Fruit fly (Drosophila melanogaster) whole organism, prepupa: Measurements from ENCODE around the gene CG5342.

Experiments used
- CG10631 ChIP-seq: fragments of 200-800 bp; sonication (Bioruptor generic); optimal IDR thresholded peaks from 2 replicates; lab custom pipeline; 2016; ENCODE audit warnings: missing biosample characterization, missing genetic modification characterization
- CG10669 ChIP-seq: fragments of 200-800 bp; sonication (Bioruptor generic); optimal IDR thresholded peaks from 3 replicates; lab custom pipeline; 2018; ENCODE audit warnings: missing biosample characterization, mild to moderate bottlenecking, missing genetic modification characterization, moderate library complexity
- CG11294 ChIP-seq: fragments of 200-800 bp; sonication (Bioruptor generic); IDR thresholded peaks from 2 replicates; pipeline ENCODE4 v1.3.6; 2022; ENCODE audit warnings: missing biosample characterization, missing genetic modification characterization
- CG11762 ChIP-seq: fragments of 200-800 bp; sonication (Bioruptor generic); optimal IDR thresholded peaks from 3 replicates; lab custom pipeline; 2016; ENCODE audit warnings: missing biosample characterization, missing genetic modification characterization; ENCODE audit not compliant: insufficient read depth
- CG11902 ChIP-seq: fragments of 200-800 bp; sonication (Bioruptor generic); optimal IDR thresholded peaks from 3 replicates; lab custom pipeline; 2016; ENCODE audit warnings: missing biosample characterization, missing genetic modification characterization
- CG15336 ChIP-seq: fragments of 200-800 bp; sonication (Bioruptor generic); IDR thresholded peaks from 2 replicates; pipeline ENCODE4 v1.3.6; 2022; ENCODE audit warnings: missing biosample characterization, missing genetic modification characterization
- CG1621 ChIP-seq: fragments of 200-800 bp; sonication (Bioruptor generic); optimal IDR thresholded peaks from 3 replicates; lab custom pipeline; 2018; ENCODE audit warnings: missing biosample characterization, mild to moderate bottlenecking, missing genetic modification characterization
- CG3032 ChIP-seq: fragments of 200-800 bp; optimal IDR thresholded peaks from 2 replicates; lab custom pipeline; 2019; ENCODE audit warnings: missing biosample characterization, mild to moderate bottlenecking, missing genetic modification characterization, moderate library complexity
- CG31627 ChIP-seq: fragments of 200-800 bp; sonication (Bioruptor generic); optimal IDR thresholded peaks from 3 replicates; lab custom pipeline; 2016; ENCODE audit warnings: missing biosample characterization, missing genetic modification characterization
- CG34406 ChIP-seq: fragments of 200-800 bp; sonication (Bioruptor generic); optimal IDR thresholded peaks from 3 replicates; lab custom pipeline; 2016; ENCODE audit warnings: missing biosample characterization, missing genetic modification characterization
- CG3919 ChIP-seq: fragments of 200-800 bp; sonication (Bioruptor generic); optimal IDR thresholded peaks from 3 replicates; lab custom pipeline; 2016; ENCODE audit warnings: missing biosample characterization, missing genetic modification characterization
- CG6276 ChIP-seq: fragments of 200-800 bp; sonication (Bioruptor generic); optimal IDR thresholded peaks from 2 replicates; lab custom pipeline; 2017; ENCODE audit warnings: missing biosample characterization, mild to moderate bottlenecking, missing genetic modification characterization
- CG6792 ChIP-seq: fragments of 200-800 bp; sonication (Bioruptor generic); optimal IDR thresholded peaks from 3 replicates; lab custom pipeline; 2016; ENCODE audit warnings: missing biosample characterization, missing genetic modification characterization
- CG6808 ChIP-seq: fragments of 200-800 bp; sonication (Bioruptor generic); optimal IDR thresholded peaks from 3 replicates; lab custom pipeline; 2017; ENCODE audit warnings: missing biosample characterization, missing genetic modification characterization, mild to moderate bottlenecking, moderate library complexity, missing genetic modification reagents
- CG6854 ChIP-seq: fragments of 200-800 bp; sonication (Bioruptor generic); optimal IDR thresholded peaks from 2 replicates; lab custom pipeline; 2017; ENCODE audit warnings: missing biosample characterization, mild to moderate bottlenecking, missing genetic modification characterization
- CG7368 ChIP-seq: fragments of 200-800 bp; sonication (Bioruptor generic); optimal IDR thresholded peaks from 3 replicates; lab custom pipeline; 2016; ENCODE audit warnings: missing biosample characterization, missing genetic modification characterization
- CG8119 ChIP-seq: fragments of 200-800 bp; sonication (Bioruptor generic); IDR thresholded peaks from 3 replicates; pipeline ENCODE4 v1.3.6; 2022; ENCODE audit warnings: missing biosample characterization, missing genetic modification characterization
- CG8632 ChIP-seq: fragments of 200-800 bp; sonication (Bioruptor generic); optimal IDR thresholded peaks from 3 replicates; lab custom pipeline; 2016; ENCODE audit warnings: missing biosample characterization, missing genetic modification characterization
- Eip75B ChIP-seq: fragments of 200-800 bp; sonication (Bioruptor generic); optimal IDR thresholded peaks from 3 replicates; lab custom pipeline; 2016; ENCODE audit warnings: missing biosample characterization, missing genetic modification characterization
- Eip78C ChIP-seq: fragments of 200-800 bp; sonication (Bioruptor generic); peaks from one replicate; lab custom pipeline; 2016; ENCODE audit warnings: missing biosample characterization, missing genetic modification characterization
- Ets21C ChIP-seq: fragments of 200-800 bp; sonication (Bioruptor generic); optimal IDR thresholded peaks from 3 replicates; lab custom pipeline; 2016; ENCODE audit warnings: missing biosample characterization, missing genetic modification characterization
- Ets96B ChIP-seq: fragments of 200-800 bp; optimal IDR thresholded peaks from 2 replicates; lab custom pipeline; 2019; ENCODE audit warnings: missing biosample characterization, mild to moderate bottlenecking, missing genetic modification characterization, moderate library complexity
- Gug ChIP-seq: fragments of 200-800 bp; sonication (Bioruptor generic); IDR thresholded peaks from 2 replicates; pipeline ENCODE4 v1.3.6; 2022; ENCODE audit warnings: missing biosample characterization, missing genetic modification characterization
- Hr38 ChIP-seq: sonication (Bioruptor generic); optimal IDR thresholded peaks from 2 replicates; lab custom pipeline; 2016; ENCODE audit warnings: missing biosample characterization, missing genetic modification characterization
- Hr39 ChIP-seq: fragments of 200-800 bp; sonication (Bioruptor generic); optimal IDR thresholded peaks from 2 replicates; lab custom pipeline; 2016; ENCODE audit warnings: missing biosample characterization, missing genetic modification characterization
- Hr4 ChIP-seq: fragments of 200-800 bp; sonication (Bioruptor generic); optimal IDR thresholded peaks from 3 replicates; lab custom pipeline; 2016; ENCODE audit warnings: missing biosample characterization, missing genetic modification characterization
- OdsH ChIP-seq: fragments of 200-800 bp; sonication (Bioruptor generic); optimal IDR thresholded peaks from 3 replicates; lab custom pipeline; 2016; ENCODE audit warnings: missing biosample characterization, missing genetic modification characterization
- Smox ChIP-seq: fragments of 200-800 bp; sonication (Bioruptor generic); optimal IDR thresholded peaks from 3 replicates; lab custom pipeline; 2016; ENCODE audit warnings: missing biosample characterization, missing genetic modification characterization
- Sox102F ChIP-seq: fragments of 200-800 bp; sonication (Bioruptor generic); optimal IDR thresholded peaks from 2 replicates; lab custom pipeline; 2016; ENCODE audit warnings: missing biosample characterization, mild to moderate bottlenecking, missing genetic modification characterization
- Sox14 ChIP-seq: fragments of 200-800 bp; sonication (Bioruptor generic); optimal IDR thresholded peaks from 3 replicates; lab custom pipeline; 2016; ENCODE audit warnings: missing biosample characterization, missing genetic modification characterization
- Sox15 ChIP-seq: fragments of 200-800 bp; sonication (Bioruptor generic); optimal IDR thresholded peaks from 3 replicates; lab custom pipeline; 2016; ENCODE audit warnings: missing biosample characterization, missing genetic modification characterization
- achi ChIP-seq: fragments of 200-800 bp; sonication (Bioruptor generic); optimal IDR thresholded peaks from 3 replicates; lab custom pipeline; 2016; ENCODE audit warnings: missing biosample characterization, missing genetic modification characterization
- acj6 ChIP-seq: fragments of 200-800 bp; sonication (Bioruptor generic); optimal IDR thresholded peaks from 3 replicates; lab custom pipeline; 2016; ENCODE audit warnings: missing biosample characterization, missing genetic modification characterization
- cyc ChIP-seq: fragments of 200-800 bp; sonication (Bioruptor generic); optimal IDR thresholded peaks from 3 replicates; lab custom pipeline; 2016; ENCODE audit warnings: missing biosample characterization, missing genetic modification characterization
- dac ChIP-seq: fragments of 200-800 bp; sonication (Bioruptor generic); optimal IDR thresholded peaks from 2 replicates; lab custom pipeline; 2017; ENCODE audit warnings: missing biosample characterization, mild to moderate bottlenecking, missing genetic modification characterization
- eg ChIP-seq: fragments of 200-800 bp; sonication (Bioruptor generic); IDR thresholded peaks from 3 replicates; pipeline ENCODE4 v1.3.6; 2022; ENCODE audit warnings: missing biosample characterization, missing genetic modification characterization
- esn ChIP-seq: fragments of 200-800 bp; sonication (Bioruptor generic); optimal IDR thresholded peaks from 2 replicates; lab custom pipeline; 2016; ENCODE audit warnings: missing biosample characterization, mild to moderate bottlenecking, missing genetic modification characterization, moderate library complexity
- fd85E ChIP-seq: fragments of 200-800 bp; sonication (Bioruptor generic); optimal IDR thresholded peaks from 3 replicates; lab custom pipeline; 2016; ENCODE audit warnings: missing biosample characterization, missing genetic modification characterization
- spab ChIP-seq: fragments of 200-800 bp; sonication (Bioruptor generic); optimal IDR thresholded peaks from 2 replicates; lab custom pipeline; 2017; ENCODE audit warnings: missing biosample characterization, mild to moderate bottlenecking, missing genetic modification characterization, missing genetic modification reagents
- ss ChIP-seq, 2 experiments: fragments of 200-800 bp; sonication (Bioruptor generic); optimal IDR thresholded peaks; 2 replicates in 1 of 2; 3 replicates in 1 of 2; lab custom pipeline; 2017 to 2018; ENCODE audit warnings: mild to moderate bottlenecking in 2 of 2, missing biosample characterization in 2 of 2, missing genetic modification characterization in 2 of 2, moderate library complexity in 1 of 2
- topi ChIP-seq: fragments of 200-800 bp; sonication (Bioruptor generic); optimal IDR thresholded peaks from 3 replicates; lab custom pipeline; 2016; ENCODE audit warnings: missing biosample characterization, missing genetic modification characterization

Gene CG5342

DNA sequence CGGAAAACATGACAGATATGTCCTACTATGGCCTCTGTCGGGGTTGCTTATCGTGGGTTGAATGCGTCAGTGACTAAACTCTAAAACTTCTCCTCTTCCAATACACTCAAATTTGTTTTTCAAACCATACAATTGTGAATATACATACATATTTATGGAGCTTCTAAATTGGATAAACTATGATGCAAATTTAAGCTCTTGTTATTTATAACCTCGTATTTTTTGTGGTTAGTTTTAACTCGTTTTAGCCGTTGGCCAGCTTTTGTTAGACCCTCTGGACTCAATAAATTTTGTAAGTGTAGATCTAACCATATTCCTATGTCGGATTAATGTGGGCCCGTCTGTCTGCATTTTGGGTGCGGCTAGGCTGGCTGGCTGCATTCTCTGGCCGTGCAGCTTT, 38.7 kb downstream of the CG5342 start (continued):
- TF ChIP-seq CG7368 (GFP tag; lab: Kevin White, UChicago) (peak; percentile 2), fd85E (GFP tag; lab: Kevin White, UChicago) (no peak), dac (no peak), cyc (no peak), CG6276 (peak; percentile 55), CG3919 (peak; percentile 21), CG6808 (GFP tag; lab: Kevin White, UChicago) (peak; percentile 7), Sox15 (GFP tag; lab: Kevin White, UChicago) (no peak), CG11762 (GFP tag; lab: Kevin White, UChicago) (no peak), Eip75B (GFP tag; lab: Kevin White, UChicago) (peak; percentile 29), eg (GFP tag; lab: Robert Waterston, UW) (peak; percentile 6; the same call in 1 of the 3 replicates), CG3032 (tag; lab: Kevin White, UChicago) (peak; percentile 15)

DNA sequence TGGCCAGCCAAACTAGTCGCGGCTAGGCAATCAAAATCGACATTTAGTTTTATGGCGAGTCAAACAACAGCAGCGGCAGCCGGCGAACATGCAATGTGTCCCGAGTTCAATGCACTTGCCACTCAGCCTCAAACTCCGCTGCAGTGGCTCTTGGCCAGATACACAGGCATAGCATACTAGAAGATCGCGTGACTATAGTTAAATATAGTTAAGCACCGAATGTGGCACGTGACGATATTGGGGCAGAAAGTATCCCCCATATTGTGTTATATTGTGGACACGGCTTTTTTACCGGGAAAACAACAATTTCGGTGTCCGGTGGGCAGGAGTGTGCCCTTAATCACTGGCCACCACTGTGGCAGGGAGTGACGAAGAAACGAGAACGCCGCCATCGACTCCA, 39.2 kb downstream of the CG5342 start:
- TF ChIP-seq ss (GFP tag; optimal IDR thresholded peaks at IDR 0.05; lab: Kevin White, UChicago), result peak in 1 of 2 experiments; percentile 84
- TF ChIP-seq eg (GFP tag; lab: Robert Waterston, UW), result peak; percentile 51; the same call in 2 of the 3 replicates
- TF ChIP-seq CG10631 (GFP tag; lab: Kevin White, UChicago), result no peak
- peak; percentile 11; the same call in 1 of the 2 replicates for TF ChIP-seq CG15336 (GFP tag; lab: Robert Waterston, UW)
- TF ChIP-seq Eip78C (GFP tag; lab: Kevin White, UChicago), result peak; percentile 4
- peak; percentile 10 for TF ChIP-seq CG6276
- no peak for TF ChIP-seq CG6854

DNA sequence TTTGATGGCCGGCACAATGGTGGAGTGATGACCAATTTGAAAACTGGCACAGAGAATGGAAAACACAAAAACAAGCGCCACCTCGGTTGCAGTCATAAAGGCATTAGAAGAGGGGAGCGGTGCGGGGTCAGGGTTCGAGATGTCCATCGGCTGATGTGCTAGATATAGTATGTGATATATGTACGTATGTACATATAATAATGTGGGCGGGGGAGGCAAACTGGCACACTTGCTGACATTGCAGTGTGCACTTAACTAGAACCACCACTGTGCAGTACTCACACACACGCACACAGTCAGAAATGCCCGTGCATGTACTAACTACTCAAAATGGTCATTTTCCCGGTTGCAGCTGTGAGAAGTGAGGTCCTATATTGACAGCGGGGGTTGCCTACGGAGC, 40.3 kb downstream of the CG5342 start:
- TF ChIP-seq Eip78C (GFP tag; lab: Kevin White, UChicago) (peak; percentile 32), CG15336 (GFP tag; lab: Robert Waterston, UW) (peak; percentile 28; the same call in 1 of the 2 replicates), spab (GFP tag; lab: Kevin White, UChicago) (no peak), CG8119 (GFP tag; lab: Robert Waterston, UW) (no peak), CG34406 (GFP tag; lab: Kevin White, UChicago) (no peak), CG6854 (no peak), Sox102F (GFP tag; lab: Kevin White, UChicago) (no peak), Hr39 (GFP tag; lab: Kevin White, UChicago) (no peak), achi (GFP tag; lab: Kevin White, UChicago) (no peak), Hr38 (GFP tag; lab: Kevin White, UChicago) (no peak), CG10631 (GFP tag; lab: Kevin White, UChicago) (peak; percentile 1), CG6792 (no peak), Sox14 (GFP tag; lab: Kevin White, UChicago) (no peak), CG11294 (no peak), dac (no peak), Sox15 (GFP tag; lab: Kevin White, UChicago) (no peak)

DNA sequence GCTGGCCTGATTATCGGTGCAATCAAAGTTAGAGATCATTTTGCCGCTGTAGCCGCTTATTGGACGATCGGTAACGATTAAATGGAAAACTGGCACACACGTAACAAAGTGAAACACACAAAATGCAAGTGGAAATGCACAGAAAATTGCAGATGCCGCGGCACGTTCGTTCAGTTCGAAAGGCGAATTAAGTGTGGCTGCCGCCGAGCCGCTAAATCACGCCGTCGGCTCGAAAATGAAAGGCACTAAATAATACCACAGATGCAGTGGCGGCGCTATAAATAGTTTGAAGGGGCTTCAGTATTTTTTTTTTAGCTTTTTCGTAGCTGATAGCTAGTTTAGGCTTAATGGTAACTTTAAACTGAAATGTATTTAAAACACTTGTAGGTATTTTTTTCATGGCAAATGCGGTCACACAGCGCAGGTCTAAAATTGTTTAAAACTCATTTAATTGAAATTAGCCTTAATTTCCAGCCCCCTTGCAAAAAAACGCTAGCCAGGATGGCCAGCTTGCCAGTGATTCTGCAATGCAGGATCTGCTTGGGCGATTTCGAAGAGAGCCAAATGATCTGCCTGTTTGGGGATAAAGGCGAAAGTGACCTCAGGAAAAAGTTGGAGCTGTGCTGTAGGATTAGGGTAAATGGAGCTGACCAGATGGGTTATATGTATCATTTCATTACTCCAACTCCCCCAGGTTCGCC, 41.2 kb downstream of the CG5342 start, which contains the start of the genes Jupiter and CG14710:
Gene Jupiter (minus strand): TSS at position 198 of the 701 bp plus-strand sequence.
Gene CG14710 (plus strand): TSS at position 382 of the 701 bp plus-strand sequence.
- peak; percentile 22 for TF ChIP-seq CG11902 (GFP tag; lab: Kevin White, UChicago)
- TF ChIP-seq Hr4 (GFP tag; lab: Kevin White, UChicago), result peak; percentile 37
- peak; percentile 6 for TF ChIP-seq CG7368 (GFP tag; lab: Kevin White, UChicago)
- no peak for TF ChIP-seq CG8632
- TF ChIP-seq Hr39 (GFP tag; lab: Kevin White, UChicago), result peak; percentile 65
- TF ChIP-seq fd85E (GFP tag; lab: Kevin White, UChicago), result no peak
- peak; percentile 78 for TF ChIP-seq CG31627
- peak; percentile 54 for TF ChIP-seq CG6854
- no peak for TF ChIP-seq CG10669 (GFP tag; lab: Kevin White, UChicago)
- peak; percentile 39 for TF ChIP-seq CG1621 (tag; lab: Kevin White, UChicago)
- TF ChIP-seq ss (GFP tag; optimal IDR thresholded peaks at IDR 0.05; lab: Kevin White, UChicago), result peak; percentile 52 to 61
- TF ChIP-seq Sox15 (GFP tag; lab: Kevin White, UChicago), result peak; percentile 49
- no peak for TF ChIP-seq Smox (GFP tag; lab: Kevin White, UChicago)
- TF ChIP-seq Ets96B, result peak; percentile 19
- TF ChIP-seq CG8119 (GFP tag; lab: Robert Waterston, UW), result peak; percentile 37; the same call in 1 of the 3 replicates
- peak; percentile 72 for TF ChIP-seq cyc
- peak; percentile 59 for TF ChIP-seq CG3919
- TF ChIP-seq topi, result peak; percentile 36
- peak; percentile 64 for TF ChIP-seq Ets21C (GFP tag; lab: Kevin White, UChicago)
- TF ChIP-seq CG6792, result peak; percentile 17
- peak; percentile 47 for TF ChIP-seq OdsH
- peak; percentile 68 for TF ChIP-seq Eip78C (GFP tag; lab: Kevin White, UChicago)
- peak; percentile 50; the same call in 1 of the 2 replicates for TF ChIP-seq Gug (GFP tag; lab: Robert Waterston, UW)
- peak; percentile 56 for TF ChIP-seq esn (GFP tag; lab: Kevin White, UChicago)
- TF ChIP-seq CG3032 (tag; lab: Kevin White, UChicago), result peak; percentile 52
- TF ChIP-seq acj6 (GFP tag; lab: Kevin White, UChicago), result peak; percentile 41
- peak; percentile 70; the same call in 2 of the 3 replicates for TF ChIP-seq eg (GFP tag; lab: Robert Waterston, UW)
- TF ChIP-seq dac, result no peak
- TF ChIP-seq Sox14 (GFP tag; lab: Kevin White, UChicago), result peak; percentile 67
- peak; percentile 30 for TF ChIP-seq achi (GFP tag; lab: Kevin White, UChicago)
- no peak for TF ChIP-seq Hr38 (GFP tag; lab: Kevin White, UChicago)
